Worm (Caenorhabditis elegans) whole organism, L1 larva: Measurements from ENCODE around the gene D1053.4.

Source experiments
- efl-1 ChIP-seq, 4 experiments: fragments of 150-350 bp; optimal IDR thresholded peaks in 3 of 4; peaks in 1 of 4; 1 replicate in 1 of 4; 2 replicates in 3 of 4; lab custom pipeline; 2014; ENCODE audit warnings: missing biosample characterization in 2 of 4, missing genetic modification characterization in 2 of 4, missing genetic modification reagents in 2 of 4
- unc-30 ChIP-seq: sonication (generic microtip); optimal IDR thresholded peaks from 2 replicates; lab custom pipeline; 2017; ENCODE audit warnings: missing biosample characterization, missing genetic modification characterization

- TF ChIP-seq unc-30 (tag; lab: Kevin White, UChicago): no peak
- no peak for TF ChIP-seq efl-1 (optimal IDR thresholded peaks at IDR 0.05; lab: Kevin White, UChicago)
- TF ChIP-seq efl-1 (GFP tag; optimal IDR thresholded peaks at IDR 0.05 in 1 of 2; lab: Kevin White, UChicago): no peak
Measured at ce11 chrX:11700263-11700662, 23.3 kb downstream of the D1053.4 start, which contains the start of gene C44C10.15.
